Fruit fly (Drosophila melanogaster) whole organism, embryonic: ENCODE measurements around the gene Trf.

ENCODE experiments used
- Atf-2 ChIP-seq: fragments of 200-800 bp; sonication (Bioruptor generic); optimal IDR thresholded peaks from 2 replicates; lab custom pipeline; 2016; ENCODE audit warnings: missing biosample characterization, missing genetic modification characterization
- CG10209 ChIP-seq: fragments of 200-800 bp; sonication (Bioruptor generic); optimal IDR thresholded peaks from 3 replicates; lab custom pipeline; 2017; ENCODE audit warnings: missing biosample characterization, mild to moderate bottlenecking, missing genetic modification characterization, missing genetic modification reagents
- CG10543 ChIP-seq: fragments of 200-800 bp; sonication (Bioruptor generic); optimal IDR thresholded peaks from 3 replicates; lab custom pipeline; 2017; ENCODE audit warnings: missing biosample characterization, mild to moderate bottlenecking, missing genetic modification characterization, moderate library complexity
- CG12236 ChIP-seq: fragments of 200-800 bp; sonication (Bioruptor generic); optimal IDR thresholded peaks from 2 replicates; lab custom pipeline; 2016; ENCODE audit warnings: missing biosample characterization, missing genetic modification characterization
- CG1603 ChIP-seq: fragments of 200-800 bp; sonication (Bioruptor generic); optimal IDR thresholded peaks from 2 replicates; lab custom pipeline; 2019; ENCODE audit warnings: missing biosample characterization, mild to moderate bottlenecking, missing genetic modification characterization, moderate library complexity
- CG1647 ChIP-seq: fragments of 200-800 bp; sonication (Bioruptor generic); optimal IDR thresholded peaks from 3 replicates; lab custom pipeline; 2016; ENCODE audit warnings: missing biosample characterization, missing genetic modification characterization
- CG17912 ChIP-seq: fragments of 200-800 bp; sonication (Bioruptor generic); optimal IDR thresholded peaks from 2 replicates; lab custom pipeline; 2018; ENCODE audit warnings: missing biosample characterization, mild to moderate bottlenecking, missing genetic modification characterization
- CG2678 ChIP-seq: fragments of 200-800 bp; sonication (Bioruptor generic); optimal IDR thresholded peaks from 3 replicates; lab custom pipeline; 2019; ENCODE audit warnings: missing biosample characterization, mild to moderate bottlenecking, missing genetic modification characterization, moderate library complexity
- CG31388 ChIP-seq: fragments of 200-800 bp; sonication (Bioruptor generic); optimal IDR thresholded peaks from 2 replicates; lab custom pipeline; 2016; ENCODE audit warnings: missing biosample characterization, missing genetic modification characterization
- CG43689 ChIP-seq: fragments of 200-800 bp; sonication (Bioruptor generic); IDR thresholded peaks from 2 replicates; pipeline ENCODE4 v1.3.6; 2022; ENCODE audit warnings: missing biosample characterization, missing genetic modification characterization
- CG6813 ChIP-seq: fragments of 200-800 bp; sonication (Bioruptor generic); optimal IDR thresholded peaks from 2 replicates; lab custom pipeline; 2017; ENCODE audit warnings: missing biosample characterization, missing genetic modification characterization, mild to moderate bottlenecking, moderate library complexity, missing genetic modification reagents
- CG8359 ChIP-seq: fragments of 200-800 bp; sonication (Bioruptor generic); optimal IDR thresholded peaks from 2 replicates; lab custom pipeline; 2017; ENCODE audit warnings: missing biosample characterization, mild to moderate bottlenecking, missing genetic modification characterization, borderline replicate concordance
- CG9215 ChIP-seq: fragments of 200-800 bp; sonication (Bioruptor generic); IDR thresholded peaks from 2 replicates; pipeline ENCODE4 v1.3.6; 2022; ENCODE audit warnings: missing biosample characterization, missing genetic modification characterization
- CG9727 ChIP-seq: fragments of 200-800 bp; sonication (Bioruptor generic); optimal IDR thresholded peaks from 3 replicates; lab custom pipeline; 2017; ENCODE audit warnings: missing biosample characterization, mild to moderate bottlenecking, missing genetic modification characterization
- D19B ChIP-seq: fragments of 200-800 bp; sonication (Bioruptor generic); optimal IDR thresholded peaks from 2 replicates; lab custom pipeline; 2017; ENCODE audit warnings: missing biosample characterization, mild to moderate bottlenecking, missing genetic modification characterization
- Deaf1 ChIP-seq: fragments of 200-800 bp; optimal IDR thresholded peaks from 3 replicates; lab custom pipeline; 2019; ENCODE audit warnings: missing biosample characterization, mild to moderate bottlenecking, missing genetic modification characterization, moderate library complexity
- Dll ChIP-seq: fragments of 200-800 bp; sonication (Bioruptor generic); IDR thresholded peaks from 4 replicates; pipeline ENCODE4 v1.3.6; 2022; ENCODE audit warnings: missing biosample characterization, missing genetic modification characterization; ENCODE audit not compliant: partially characterized antibody
- Fer2 ChIP-seq: fragments of 200-800 bp; sonication (Bioruptor generic); optimal IDR thresholded peaks from 2 replicates; lab custom pipeline; 2018; ENCODE audit warnings: missing biosample characterization, mild to moderate bottlenecking, missing genetic modification characterization, moderate library complexity
- H15 ChIP-seq: fragments of 200-800 bp; sonication (Bioruptor generic); IDR thresholded peaks from 3 replicates; pipeline ENCODE4 v1.3.6; 2022; ENCODE audit warnings: missing biosample characterization, missing genetic modification characterization
- H2.0 ChIP-seq: fragments of 200-800 bp; sonication (Bioruptor generic); IDR thresholded peaks from 2 replicates; pipeline ENCODE4 v1.3.6; 2022; ENCODE audit warnings: missing biosample characterization, missing genetic modification characterization
- Hey ChIP-seq: fragments of 200-800 bp; sonication (Bioruptor generic); optimal IDR thresholded peaks from 3 replicates; lab custom pipeline; 2018; ENCODE audit warnings: missing biosample characterization, mild to moderate bottlenecking, missing genetic modification characterization
- Hr51 ChIP-seq, 2 experiments: fragments of 200-800 bp; sonication (Bioruptor generic); optimal IDR thresholded peaks; 2 replicates in 1 of 2; 3 replicates in 1 of 2; lab custom pipeline; 2016 to 2018; ENCODE audit warnings: missing biosample characterization in 2 of 2, missing genetic modification characterization in 2 of 2, mild to moderate bottlenecking in 1 of 2, moderate library complexity in 1 of 2
- Hsf ChIP-seq: fragments of 200-800 bp; sonication (Bioruptor generic); optimal IDR thresholded peaks from 3 replicates; lab custom pipeline; 2016; ENCODE audit warnings: missing biosample characterization, missing genetic modification characterization
- Jarid2 ChIP-seq: fragments of 200-800 bp; sonication (Bioruptor generic); optimal IDR thresholded peaks from 3 replicates; lab custom pipeline; 2017; ENCODE audit warnings: mild to moderate bottlenecking, missing biosample characterization, missing genetic modification reagents, missing genetic modification characterization
- Lim3 ChIP-seq: fragments of 200-800 bp; sonication (Bioruptor generic); IDR thresholded peaks from 2 replicates; pipeline ENCODE4 v1.3.6; 2022; ENCODE audit warnings: missing biosample characterization, missing genetic modification characterization
- MTF-1 ChIP-seq: fragments of 200-800 bp; sonication (Bioruptor generic); optimal IDR thresholded peaks from 2 replicates; lab custom pipeline; 2018; ENCODE audit warnings: missing biosample characterization, mild to moderate bottlenecking, missing genetic modification characterization, borderline replicate concordance
- ap ChIP-seq: fragments of 200-800 bp; sonication (Bioruptor generic); IDR thresholded peaks from 2 replicates; pipeline ENCODE4 v1.3.6; 2022; ENCODE audit warnings: missing biosample characterization, missing genetic modification characterization
- ara ChIP-seq: fragments of 200-800 bp; sonication (Bioruptor generic); IDR thresholded peaks from 2 replicates; pipeline ENCODE4 v1.3.6; 2022; ENCODE audit warnings: missing biosample characterization, missing genetic modification characterization
- ato ChIP-seq: fragments of 200-800 bp; sonication (Bioruptor generic); IDR thresholded peaks from 2 replicates; pipeline ENCODE4 v1.3.6; 2022; ENCODE audit warnings: missing biosample characterization, missing genetic modification characterization; ENCODE audit not compliant: partially characterized antibody
- bab2 ChIP-seq: fragments of 200-800 bp; sonication (Bioruptor generic); optimal IDR thresholded peaks from 2 replicates; lab custom pipeline; 2016; ENCODE audit warnings: missing biosample characterization, missing genetic modification characterization
- caup ChIP-seq: fragments of 200-800 bp; sonication (Bioruptor generic); optimal IDR thresholded peaks from 3 replicates; lab custom pipeline; 2017; ENCODE audit warnings: missing biosample characterization, mild to moderate bottlenecking, missing genetic modification characterization, moderate library complexity; ENCODE audit not compliant: severe bottlenecking
- croc ChIP-seq: fragments of 200-800 bp; sonication (Bioruptor generic); conservative IDR thresholded peaks from 3 replicates; pipeline ENCODE4 v1.3.6; 2022; ENCODE audit warnings: missing biosample characterization, missing genetic modification characterization
- dati ChIP-seq: fragments of 200-800 bp; sonication (Bioruptor generic); IDR thresholded peaks from 2 replicates; pipeline ENCODE4 v1.3.6; 2022; ENCODE audit warnings: missing biosample characterization, missing genetic modification characterization
- dpn ChIP-seq, 2 experiments: fragments of 200-800 bp; sonication (Bioruptor generic); optimal IDR thresholded peaks; 3 replicates each; lab custom pipeline; 2016; ENCODE audit warnings: missing biosample characterization in 2 of 2, missing genetic modification characterization in 2 of 2
- esg ChIP-seq: fragments of 200-800 bp; sonication (Bioruptor generic); conservative IDR thresholded peaks from 2 replicates; pipeline ENCODE4 v1.3.6; 2022; ENCODE audit warnings: missing biosample characterization, missing genetic modification characterization
- ewg ChIP-seq: fragments of 200-800 bp; sonication (Bioruptor generic); optimal IDR thresholded peaks from 3 replicates; lab custom pipeline; 2017; ENCODE audit warnings: mild to moderate bottlenecking, missing biosample characterization, missing genetic modification reagents, missing genetic modification characterization
- fd3F ChIP-seq: fragments of 200-800 bp; sonication (Bioruptor generic); optimal IDR thresholded peaks from 2 replicates; lab custom pipeline; 2018; ENCODE audit warnings: missing biosample characterization, mild to moderate bottlenecking, missing genetic modification characterization, moderate library complexity
- gem ChIP-seq: fragments of 200-800 bp; sonication (Bioruptor generic); optimal IDR thresholded peaks from 2 replicates; lab custom pipeline; 2019; ENCODE audit warnings: missing biosample characterization, mild to moderate bottlenecking, missing genetic modification characterization, moderate library complexity
- grau ChIP-seq: fragments of 200-800 bp; optimal IDR thresholded peaks from 3 replicates; lab custom pipeline; 2019; ENCODE audit warnings: missing biosample characterization, mild to moderate bottlenecking, missing genetic modification characterization, moderate library complexity
- gro ChIP-seq: fragments of 200-800 bp; sonication (Bioruptor generic); optimal IDR thresholded peaks from 2 replicates; lab custom pipeline; 2016; ENCODE audit warnings: missing biosample characterization, missing genetic modification characterization
- klu ChIP-seq: fragments of 200-800 bp; sonication (Bioruptor generic); IDR thresholded peaks from 2 replicates; pipeline ENCODE4 v1.3.6; 2022; ENCODE audit warnings: missing biosample characterization, missing genetic modification characterization
- lab ChIP-seq: fragments of 200-800 bp; sonication (Bioruptor generic); optimal IDR thresholded peaks from 3 replicates; lab custom pipeline; 2017; ENCODE audit warnings: missing biosample characterization, missing genetic modification characterization, mild to moderate bottlenecking, moderate library complexity, missing genetic modification reagents
- lola ChIP-seq, 3 experiments: fragments of >200 bp in 2 of 3; fragments of 200-800 bp in 1 of 3; sonication (Bioruptor generic) in 1 of 3; optimal IDR thresholded peaks; 2 replicates each; lab custom pipeline; 2017 to 2019; ENCODE audit warnings: missing biosample characterization in 3 of 3, missing genetic modification characterization in 3 of 3, mild to moderate bottlenecking in 1 of 3, moderate library complexity in 1 of 3
- pfk ChIP-seq: fragments of 200-800 bp; sonication (Bioruptor generic); optimal IDR thresholded peaks from 2 replicates; lab custom pipeline; 2018; ENCODE audit warnings: missing biosample characterization, mild to moderate bottlenecking, missing genetic modification characterization, moderate library complexity
- ranshi ChIP-seq: fragments of 200-800 bp; sonication (Bioruptor generic); IDR thresholded peaks from 2 replicates; pipeline ENCODE4 v1.3.6; 2022; ENCODE audit warnings: missing biosample characterization, missing genetic modification characterization
- run ChIP-seq: fragments of 200-800 bp; sonication (Bioruptor generic); optimal IDR thresholded peaks from 3 replicates; lab custom pipeline; 2018; ENCODE audit warnings: missing biosample characterization, mild to moderate bottlenecking, missing genetic modification characterization
- scrt ChIP-seq: fragments of 200-800 bp; sonication (Bioruptor generic); optimal IDR thresholded peaks from 2 replicates; lab custom pipeline; 2018; ENCODE audit warnings: missing biosample characterization, mild to moderate bottlenecking, missing genetic modification characterization, moderate library complexity
- sqz ChIP-seq: fragments of 200-800 bp; sonication (Bioruptor generic); optimal IDR thresholded peaks from 3 replicates; lab custom pipeline; 2018; ENCODE audit warnings: missing biosample characterization, mild to moderate bottlenecking, missing genetic modification characterization
- wek ChIP-seq: fragments of 200-800 bp; sonication (Bioruptor generic); optimal IDR thresholded peaks from 3 replicates; lab custom pipeline; 2018; ENCODE audit warnings: missing biosample characterization, mild to moderate bottlenecking, missing genetic modification characterization, moderate library complexity
- zfh1 ChIP-seq: fragments of 200-800 bp; sonication (Bioruptor generic); IDR thresholded peaks from 3 replicates; pipeline ENCODE4 v1.3.6; 2022; ENCODE audit warnings: missing biosample characterization, missing genetic modification characterization

Gene Trf

DNA sequence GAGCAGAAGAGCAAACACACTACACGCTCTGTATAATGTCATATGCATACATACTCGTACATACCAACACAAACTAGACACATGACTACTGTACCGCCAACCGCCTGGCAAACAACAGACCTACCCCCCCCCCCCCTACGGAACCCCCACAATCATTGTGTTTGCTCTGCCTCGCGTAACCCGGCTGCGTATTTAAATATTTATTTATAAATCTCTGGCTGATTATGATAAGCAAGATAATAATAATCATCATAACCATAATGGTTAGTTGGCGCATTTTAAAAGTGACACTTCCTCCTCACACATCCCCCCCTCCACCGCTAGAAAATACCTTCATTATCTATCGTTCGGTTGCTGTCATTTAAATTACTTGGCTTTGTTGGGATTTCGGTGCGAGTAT lies 24.8 kb downstream of the Trf start (continued):
- TF ChIP-seq lola (GFP tag; optimal IDR thresholded peaks at IDR 0.05; lab: Kevin White, UChicago) (peak in 1 of 3 experiments; percentile 20), bab2 (GFP tag; lab: Kevin White, UChicago) (no peak), Deaf1 (tag; lab: Kevin White, UChicago) (no peak), Dll (GFP tag; lab: Robert Waterston, UW) (no peak), CG17912 (peak; percentile 48), pfk (GFP tag; lab: Kevin White, UChicago) (peak; percentile 45), dati (no peak), dpn (GFP tag; optimal IDR thresholded peaks at IDR 0.05; lab: Kevin White, UChicago) (no peak), CG6813 (peak; percentile 81), CG12236 (no peak), Lim3 (GFP tag; lab: Robert Waterston, UW) (no peak), CG10543 (GFP tag; lab: Kevin White, UChicago) (peak; percentile 90), gro (GFP tag; lab: Kevin White, UChicago) (peak; percentile 40), CG10209 (GFP tag; lab: Kevin White, UChicago) (peak; percentile 68), Hr51 (GFP tag; optimal IDR thresholded peaks at IDR 0.05; lab: Kevin White, UChicago) (peak in 1 of 2 experiments; percentile 20), klu (no peak), D19B (GFP tag; lab: Kevin White, UChicago) (no peak), lab (GFP tag; lab: Kevin White, UChicago) (peak; percentile 90), wek (GFP tag; lab: Kevin White, UChicago) (peak; percentile 72), CG2678 (peak; percentile 75), CG1647 (GFP tag; lab: Kevin White, UChicago) (no peak), CG43689 (GFP tag; lab: Robert Waterston, UW) (no peak), caup (GFP tag; lab: Kevin White, UChicago) (peak; percentile 84), H15 (no peak), zfh1 (GFP tag; lab: Robert Waterston, UW) (no peak), CG1603 (tag; lab: Kevin White, UChicago) (peak; percentile 57), ato (GFP tag; lab: Robert Waterston, UW) (no peak), grau (tag; lab: Kevin White, UChicago) (peak; percentile 32), ewg (GFP tag; lab: Kevin White, UChicago) (peak; percentile 19), CG9215 (GFP tag; lab: Robert Waterston, UW) (no peak), ranshi (GFP tag; lab: Robert Waterston, UW) (peak; percentile 25; the same call in 1 of the 2 replicates), CG8359 (peak; percentile 17), CG9727 (GFP tag; lab: Kevin White, UChicago) (peak; percentile 63), Jarid2 (GFP tag; lab: Kevin White, UChicago) (peak; percentile 39), ap (GFP tag; lab: Robert Waterston, UW) (no peak), Hsf (GFP tag; lab: Kevin White, UChicago) (no peak), gem (tag; lab: Kevin White, UChicago) (peak; percentile 58), Hey (peak; percentile 53), ara (GFP tag; lab: Robert Waterston, UW) (no peak), H2.0 (GFP tag; lab: Robert Waterston, UW) (no peak), fd3F (GFP tag; lab: Kevin White, UChicago) (peak; percentile 17), run (tag; lab: Kevin White, UChicago) (peak; percentile 32), sqz (GFP tag; lab: Kevin White, UChicago) (peak; percentile 54), scrt (peak; percentile 60), esg (GFP tag; lab: Robert Waterston, UW) (no peak), CG31388 (GFP tag; lab: Kevin White, UChicago) (no peak), Atf-2 (GFP tag; lab: Kevin White, UChicago) (no peak), MTF-1 (GFP tag; lab: Kevin White, UChicago) (peak; percentile 45), croc (no peak), Fer2 (tag; lab: Kevin White, UChicago) (peak; percentile 24)
